Worm (Caenorhabditis elegans) whole organism, young adult: ENCODE results near the gene Y48B6A.5.

ENCODE experiments used
- Y95B8A.8 ChIP-seq: fragments of 200-800 bp; sonication (Bioruptor generic); IDR thresholded peaks from 2 replicates; pipeline ENCODE4 v1.3.6; 2022; ENCODE audit warnings: missing genetic modification reagents, missing genetic modification characterization, missing compliant biosample characterization
- ama-1 ChIP-seq, 3 experiments: fragments of 150-350 bp in 1 of 3; sonication (generic microtip) in 2 of 3; optimal IDR thresholded peaks; 2 replicates each; lab custom pipeline; 2014 to 2018; ENCODE audit warnings: missing biosample characterization in 2 of 3, missing genetic modification characterization in 2 of 3, missing genetic modification reagents in 2 of 3
- fkh-3 ChIP-seq: sonication (generic microtip); optimal IDR thresholded peaks from 2 replicates; lab custom pipeline; 2016; ENCODE audit warnings: mild to moderate bottlenecking, missing genetic modification characterization, missing compliant biosample characterization
- let-607 ChIP-seq, 2 experiments: fragments of 200-800 bp in 1 of 2; sonication (Bioruptor generic) in 1 of 2; sonication (generic microtip) in 1 of 2; optimal IDR thresholded peaks; 2 replicates each; lab custom pipeline; 2016 to 2018; ENCODE audit warnings: mild to moderate bottlenecking in 2 of 2, missing compliant biosample characterization in 2 of 2, missing genetic modification characterization in 2 of 2, moderate library complexity in 2 of 2, missing genotype in 1 of 2
- lin-26 ChIP-seq: fragments of 200-800 bp; sonication (Bioruptor generic); IDR thresholded peaks from 2 replicates; pipeline ENCODE4 v1.3.6; 2022; ENCODE audit warnings: missing genetic modification reagents, missing genetic modification characterization, missing compliant biosample characterization
- mes-4 ChIP-seq: sonication (generic microtip); optimal IDR thresholded peaks from 2 replicates; lab custom pipeline; 2016; ENCODE audit warnings: missing genotype, missing genetic modification characterization, missing compliant biosample characterization
- mxl-1 ChIP-seq: sonication (generic microtip); optimal IDR thresholded peaks from 2 replicates; lab custom pipeline; 2016; ENCODE audit warnings: missing genetic modification characterization, missing compliant biosample characterization
- nfya-1 ChIP-seq: sonication (generic microtip); optimal IDR thresholded peaks from 2 replicates; lab custom pipeline; 2017; ENCODE audit warnings: antibody characterized with exemption, missing compliant biosample characterization, missing genetic modification characterization, borderline replicate concordance; ENCODE audit not compliant: insufficient read depth
- nhr-179 ChIP-seq: sonication (generic microtip); optimal IDR thresholded peaks from 2 replicates; lab custom pipeline; 2016; ENCODE audit warnings: mild to moderate bottlenecking, missing genetic modification characterization, missing compliant biosample characterization
- pha-4 ChIP-seq: fragments of 150-350 bp; sonication (generic microtip); optimal IDR thresholded peaks from 2 replicates; lab custom pipeline; 2014; ENCODE audit warnings: missing biosample characterization, missing genetic modification reagents, missing genetic modification characterization
- sdz-38 ChIP-seq: sonication (generic microtip); optimal IDR thresholded peaks from 2 replicates; lab custom pipeline; 2016; ENCODE audit warnings: missing genotype, missing genetic modification characterization, missing compliant biosample characterization
- unc-62 ChIP-seq: fragments of 150-350 bp; optimal IDR thresholded peaks from 2 replicates; lab custom pipeline; 2014; ENCODE audit warnings: missing biosample characterization, missing genetic modification reagents, missing genetic modification characterization

- TF ChIP-seq fkh-3 (tag; lab: Kevin White, UChicago) (no peak), Y95B8A.8 (GFP tag; lab: Robert Waterston, UW) (no peak), pha-4 (tag; lab: Kevin White, UChicago) (no peak), nhr-179 (tag; lab: Kevin White, UChicago) (no peak), sdz-38 (tag; lab: Kevin White, UChicago) (no peak), lin-26 (GFP tag; lab: Robert Waterston, UW) (no peak), ama-1 (optimal IDR thresholded peaks at IDR 0.05; lab: Kevin White, UChicago) (no peak), ama-1 (GFP tag; optimal IDR thresholded peaks at IDR 0.05; lab: Kevin White, UChicago) (no peak), unc-62 (no peak), let-607 (tag; optimal IDR thresholded peaks at IDR 0.05; lab: Kevin White, UChicago) (peak in 1 of 2 experiments; percentile 43), nfya-1 (tag; lab: Kevin White, UChicago) (no peak), mes-4 (tag; lab: Kevin White, UChicago) (no peak), mxl-1 (tag; lab: Kevin White, UChicago) (no peak)
Measured at ce11 chrII:14143838-14144268, 31.1 kb downstream of the Y48B6A.5 start, which contains the start of gene W03H9.2.
